Fruit fly (Drosophila melanogaster) whole organism, embryonic: ENCODE data around the gene ND-39.

Experiments
- Atf-2 ChIP-seq: fragments of 200-800 bp; sonication (Bioruptor generic); optimal IDR thresholded peaks from 2 replicates; lab custom pipeline; 2016; ENCODE audit warnings: missing biosample characterization, missing genetic modification characterization
- CG1233 ChIP-seq: fragments of 200-800 bp; sonication (Bioruptor generic); optimal IDR thresholded peaks from 4 replicates; lab custom pipeline; 2018; ENCODE audit warnings: missing biosample characterization, mild to moderate bottlenecking, missing genetic modification characterization
- CG13123 ChIP-seq: fragments of 200-800 bp; sonication (Bioruptor generic); optimal IDR thresholded peaks from 2 replicates; lab custom pipeline; 2016; ENCODE audit warnings: missing biosample characterization, missing genetic modification characterization
- CG14014 ChIP-seq: fragments of 200-800 bp; sonication (Bioruptor generic); IDR thresholded peaks from 2 replicates; pipeline ENCODE4 v1.3.6; 2022; ENCODE audit warnings: missing biosample characterization, missing genetic modification characterization
- CG14667 ChIP-seq: fragments of 200-800 bp; sonication (Bioruptor generic); IDR thresholded peaks from 2 replicates; pipeline ENCODE4 v1.3.6; 2022; ENCODE audit warnings: missing biosample characterization, missing genetic modification characterization
- CG17385 ChIP-seq: fragments of 200-800 bp; sonication (Bioruptor generic); optimal IDR thresholded peaks from 3 replicates; lab custom pipeline; 2018; ENCODE audit warnings: missing biosample characterization, mild to moderate bottlenecking, missing genetic modification characterization
- CG2116 ChIP-seq: fragments of 200-800 bp; sonication (Bioruptor generic); optimal IDR thresholded peaks from 3 replicates; lab custom pipeline; 2018; ENCODE audit warnings: missing biosample characterization, mild to moderate bottlenecking, missing genetic modification characterization
- CG2712 ChIP-seq: fragments of 200-800 bp; optimal IDR thresholded peaks from 3 replicates; lab custom pipeline; 2019; ENCODE audit warnings: missing biosample characterization, mild to moderate bottlenecking, missing genetic modification characterization, moderate library complexity
- CG4424 ChIP-seq: fragments of 200-800 bp; sonication (Bioruptor generic); optimal IDR thresholded peaks from 3 replicates; lab custom pipeline; 2016; ENCODE audit warnings: missing biosample characterization, missing genetic modification characterization
- CG7372 ChIP-seq: fragments of 200-800 bp; sonication (Bioruptor generic); IDR thresholded peaks from 2 replicates; pipeline ENCODE4 v1.3.6; 2022; ENCODE audit warnings: missing biosample characterization, missing genetic modification characterization
- CG8281 ChIP-seq: fragments of 200-800 bp; sonication (Bioruptor generic); optimal IDR thresholded peaks from 2 replicates; lab custom pipeline; 2018; ENCODE audit warnings: missing biosample characterization, mild to moderate bottlenecking, missing genetic modification characterization, moderate library complexity
- Dip3 ChIP-seq: fragments of 200-800 bp; sonication (Bioruptor generic); optimal IDR thresholded peaks from 3 replicates; lab custom pipeline; 2016; ENCODE audit warnings: missing biosample characterization, missing genetic modification characterization
- E2f2 ChIP-seq: fragments of 200-800 bp; sonication (Bioruptor generic); IDR thresholded peaks from 2 replicates; pipeline ENCODE4 v1.3.6; 2022; ENCODE audit warnings: missing biosample characterization, missing genetic modification characterization
- HHEX ChIP-seq: fragments of 200-800 bp; sonication (Bioruptor generic); optimal IDR thresholded peaks from 3 replicates; lab custom pipeline; 2017; ENCODE audit warnings: missing biosample characterization, mild to moderate bottlenecking, missing genetic modification characterization, missing genetic modification reagents
- HmgD ChIP-seq: fragments of 200-800 bp; sonication (Bioruptor generic); optimal IDR thresholded peaks from 3 replicates; lab custom pipeline; 2016; ENCODE audit warnings: missing biosample characterization, missing genetic modification characterization
- Hr3 ChIP-seq: fragments of 200-800 bp; sonication (Bioruptor generic); optimal IDR thresholded peaks from 3 replicates; lab custom pipeline; 2016; ENCODE audit warnings: missing biosample characterization, missing genetic modification characterization
- Hr78 ChIP-seq, 2 experiments: fragments of 200-800 bp in 1 of 2; fragments of >200 bp in 1 of 2; sonication (Bioruptor generic) in 1 of 2; optimal IDR thresholded peaks; 2 replicates each; lab custom pipeline; 2017 to 2019; ENCODE audit warnings: missing biosample characterization in 2 of 2, missing genetic modification characterization in 2 of 2, mild to moderate bottlenecking in 1 of 2, moderate library complexity in 1 of 2
- Kr ChIP-seq: fragments of 200-800 bp; sonication (Bioruptor generic); optimal IDR thresholded peaks from 2 replicates; lab custom pipeline; 2017; ENCODE audit warnings: missing biosample characterization, mild to moderate bottlenecking, missing genetic modification characterization
- Mad ChIP-seq: fragments of 200-800 bp; sonication (Bioruptor generic); optimal IDR thresholded peaks from 2 replicates; lab custom pipeline; 2016; ENCODE audit warnings: missing biosample characterization, missing genetic modification characterization
- NFAT ChIP-seq: fragments of 200-800 bp; sonication (Bioruptor generic); IDR thresholded peaks from 2 replicates; pipeline ENCODE4 v1.3.6; 2022; ENCODE audit warnings: missing biosample characterization, missing genetic modification characterization
- Neu2 ChIP-seq: fragments of 200-800 bp; sonication (Bioruptor generic); optimal IDR thresholded peaks from 3 replicates; lab custom pipeline; 2016; ENCODE audit warnings: missing biosample characterization, missing genetic modification characterization, borderline replicate concordance
- Six4 ChIP-seq: fragments of 200-800 bp; sonication (Bioruptor generic); optimal IDR thresholded peaks from 2 replicates; lab custom pipeline; 2016; ENCODE audit warnings: missing biosample characterization, missing genetic modification characterization
- Tbp ChIP-seq: fragments of >200 bp; optimal IDR thresholded peaks from 2 replicates; lab custom pipeline; 2018; ENCODE audit warnings: missing biosample characterization, missing genetic modification characterization
- abd-A ChIP-seq: fragments of 200-800 bp; sonication (Bioruptor generic); optimal IDR thresholded peaks from 3 replicates; lab custom pipeline; 2019; ENCODE audit warnings: missing biosample characterization, mild to moderate bottlenecking, missing genetic modification characterization, moderate library complexity
- az2 ChIP-seq: fragments of 200-800 bp; sonication (Bioruptor generic); optimal IDR thresholded peaks from 3 replicates; lab custom pipeline; 2016; ENCODE audit warnings: missing biosample characterization, missing genetic modification characterization
- br ChIP-seq: fragments of >200 bp; optimal IDR thresholded peaks from 2 replicates; lab custom pipeline; 2017
- bsh ChIP-seq, 2 experiments: fragments of 200-800 bp; sonication (Bioruptor generic); optimal IDR thresholded peaks; 2 replicates each; lab custom pipeline; 2017 to 2018; ENCODE audit warnings: mild to moderate bottlenecking in 2 of 2, missing biosample characterization in 2 of 2, missing genetic modification characterization in 2 of 2, moderate library complexity in 1 of 2
- btn ChIP-seq: fragments of 200-800 bp; sonication (Bioruptor generic); optimal IDR thresholded peaks from 2 replicates; lab custom pipeline; 2016; ENCODE audit warnings: missing biosample characterization, missing genetic modification characterization
- chn ChIP-seq: fragments of 200-800 bp; sonication (Bioruptor generic); optimal IDR thresholded peaks from 2 replicates; lab custom pipeline; 2016; ENCODE audit warnings: missing biosample characterization, missing genetic modification characterization
- croc ChIP-seq: fragments of 200-800 bp; sonication (Bioruptor generic); conservative IDR thresholded peaks from 3 replicates; pipeline ENCODE4 v1.3.6; 2022; ENCODE audit warnings: missing biosample characterization, missing genetic modification characterization
- dimm ChIP-seq: fragments of 200-800 bp; sonication (Bioruptor generic); IDR thresholded peaks from 2 replicates; pipeline ENCODE4 v1.3.6; 2022; ENCODE audit warnings: missing biosample characterization, missing genetic modification characterization
- esg ChIP-seq: fragments of 200-800 bp; sonication (Bioruptor generic); conservative IDR thresholded peaks from 2 replicates; pipeline ENCODE4 v1.3.6; 2022; ENCODE audit warnings: missing biosample characterization, missing genetic modification characterization
- eve ChIP-seq, 2 experiments: fragments of >200 bp; optimal IDR thresholded peaks; 2 replicates each; lab custom pipeline; 2017; ENCODE audit warnings: missing biosample characterization in 2 of 2, missing genetic modification characterization in 2 of 2
- gsb-n ChIP-seq: fragments of 200-800 bp; sonication (Bioruptor generic); optimal IDR thresholded peaks from 3 replicates; lab custom pipeline; 2018; ENCODE audit warnings: missing biosample characterization, mild to moderate bottlenecking, missing genetic modification characterization
- her ChIP-seq: fragments of 200-800 bp; sonication (Bioruptor generic); optimal IDR thresholded peaks from 2 replicates; lab custom pipeline; 2016; ENCODE audit warnings: missing biosample characterization, missing genetic modification characterization
- insv ChIP-seq, 2 experiments: fragments of 200-800 bp; sonication (Bioruptor generic); optimal IDR thresholded peaks; 3 replicates each; lab custom pipeline; 2016 to 2018; ENCODE audit warnings: missing biosample characterization in 2 of 2, missing genetic modification characterization in 2 of 2
- lab ChIP-seq: fragments of 200-800 bp; sonication (Bioruptor generic); optimal IDR thresholded peaks from 3 replicates; lab custom pipeline; 2017; ENCODE audit warnings: missing biosample characterization, missing genetic modification characterization, mild to moderate bottlenecking, moderate library complexity, missing genetic modification reagents
- luna ChIP-seq: fragments of 200-800 bp; sonication (Bioruptor generic); optimal IDR thresholded peaks from 2 replicates; lab custom pipeline; 2016; ENCODE audit warnings: missing biosample characterization, missing genetic modification characterization
- nerfin-1 ChIP-seq: fragments of 200-800 bp; sonication (Bioruptor generic); optimal IDR thresholded peaks from 3 replicates; lab custom pipeline; 2019; ENCODE audit warnings: missing biosample characterization, mild to moderate bottlenecking, missing genetic modification characterization, moderate library complexity
- p53 ChIP-seq: fragments of 200-800 bp; sonication (Bioruptor generic); optimal IDR thresholded peaks from 2 replicates; lab custom pipeline; 2016; ENCODE audit warnings: missing biosample characterization, missing genetic modification characterization
- pho ChIP-seq: fragments of 200-800 bp; sonication (Bioruptor generic); optimal IDR thresholded peaks from 2 replicates; lab custom pipeline; 2016; ENCODE audit warnings: missing biosample characterization, missing genetic modification characterization
- sd ChIP-seq: fragments of 200-800 bp; sonication (Bioruptor generic); optimal IDR thresholded peaks from 3 replicates; lab custom pipeline; 2018; ENCODE audit warnings: missing biosample characterization, mild to moderate bottlenecking, missing genetic modification characterization, moderate library complexity
- sens-2 ChIP-seq: fragments of 200-800 bp; sonication (Bioruptor generic); IDR thresholded peaks from 2 replicates; pipeline ENCODE4 v1.3.6; 2022; ENCODE audit warnings: missing biosample characterization, missing genetic modification characterization
- sqz ChIP-seq: fragments of 200-800 bp; sonication (Bioruptor generic); optimal IDR thresholded peaks from 3 replicates; lab custom pipeline; 2018; ENCODE audit warnings: missing biosample characterization, mild to moderate bottlenecking, missing genetic modification characterization
- sug ChIP-seq: fragments of 200-800 bp; optimal IDR thresholded peaks from 2 replicates; lab custom pipeline; 2019; ENCODE audit warnings: missing biosample characterization, mild to moderate bottlenecking, missing genetic modification characterization, moderate library complexity
- tna ChIP-seq: fragments of 200-800 bp; sonication (Bioruptor generic); IDR thresholded peaks from 2 replicates; pipeline ENCODE4 v1.3.6; 2022; ENCODE audit warnings: missing biosample characterization, missing genetic modification characterization; ENCODE audit not compliant: partially characterized antibody
- tx ChIP-seq: fragments of 200-800 bp; sonication (Bioruptor generic); optimal IDR thresholded peaks from 2 replicates; lab custom pipeline; 2016; ENCODE audit warnings: missing biosample characterization, missing genetic modification characterization
- vfl ChIP-seq: fragments of 200-800 bp; sonication (Bioruptor generic); optimal IDR thresholded peaks from 2 replicates; lab custom pipeline; 2016; ENCODE audit warnings: missing biosample characterization, missing genetic modification characterization
- zfh1 ChIP-seq: fragments of 200-800 bp; sonication (Bioruptor generic); IDR thresholded peaks from 3 replicates; pipeline ENCODE4 v1.3.6; 2022; ENCODE audit warnings: missing biosample characterization, missing genetic modification characterization

ND-39 gene

dm6 chr3L:20509121-20509934 is 17.4 kb downstream of the ND-39 start (continued):
- TF ChIP-seq CG14667 (no peak), sug (peak; percentile 81), esg (GFP tag; lab: Robert Waterston, UW) (peak; percentile 37; the same call in 1 of the 2 replicates), HmgD (GFP tag; lab: Kevin White, UChicago) (no peak), Neu2 (no peak), sqz (GFP tag; lab: Kevin White, UChicago) (peak; percentile 64), lab (GFP tag; lab: Kevin White, UChicago) (peak; percentile 85), CG1233 (peak; percentile 79), CG7372 (GFP tag; lab: Robert Waterston, UW) (peak; percentile 53; the same call in 1 of the 2 replicates), eve (GFP tag; optimal IDR thresholded peaks at IDR 0.05; lab: Kevin White, UChicago) (peak in 1 of 2 experiments; percentile 87), CG2116 (GFP tag; lab: Kevin White, UChicago) (peak; percentile 33), CG8281 (tag; lab: Kevin White, UChicago) (peak; percentile 50), Tbp (GFP tag; lab: Kevin White, UChicago) (no peak), insv (GFP tag; optimal IDR thresholded peaks at IDR 0.05; lab: Kevin White, UChicago) (peak in 1 of 2 experiments; percentile 45), Mad (GFP tag; lab: Kevin White, UChicago) (peak; percentile 56), pho (GFP tag; lab: Kevin White, UChicago) (peak; percentile 85), her (peak; percentile 60), luna (GFP tag; lab: Kevin White, UChicago) (no peak), abd-A (tag; lab: Kevin White, UChicago) (no peak), tx (GFP tag; lab: Kevin White, UChicago) (peak; percentile 21), chn (GFP tag; lab: Kevin White, UChicago) (peak; percentile 35), bsh (GFP tag; optimal IDR thresholded peaks at IDR 0.05; lab: Kevin White, UChicago) (peak; percentile 69 to 82), Hr78 (GFP tag; optimal IDR thresholded peaks at IDR 0.05; lab: Kevin White, UChicago) (peak in 1 of 2 experiments; percentile 75), p53 (GFP tag; lab: Kevin White, UChicago) (peak; percentile 9), vfl (GFP tag; lab: Kevin White, UChicago) (peak; percentile 58), NFAT (GFP tag; lab: Robert Waterston, UW) (peak; percentile 19; the same call in 1 of the 2 replicates), sd (tag; lab: Kevin White, UChicago) (peak; percentile 49), CG13123 (GFP tag; lab: Kevin White, UChicago) (peak; percentile 43), CG2712 (tag; lab: Kevin White, UChicago) (peak; percentile 85), CG4424 (GFP tag; lab: Kevin White, UChicago) (peak; percentile 78), gsb-n (tag; lab: Kevin White, UChicago) (peak; percentile 40), croc (GFP tag; lab: Robert Waterston, UW) (peak; percentile 21; the same call in 1 of the 3 replicates), Dip3 (GFP tag; lab: Kevin White, UChicago) (peak; percentile 64), btn (GFP tag; lab: Kevin White, UChicago) (peak; percentile 27), az2 (GFP tag; lab: Kevin White, UChicago) (peak; percentile 69), Hr3 (peak; percentile 65), CG14014 (GFP tag; lab: Robert Waterston, UW) (no peak), CG17385 (peak; percentile 81), nerfin-1 (tag; lab: Kevin White, UChicago) (peak; percentile 66), Kr (GFP tag; lab: Kevin White, UChicago) (no peak), sens-2 (no peak), br (lab: Kevin White, UChicago) (no peak), Six4 (GFP tag; lab: Kevin White, UChicago) (peak; percentile 65), E2f2 (GFP tag; lab: Robert Waterston, UW) (peak; percentile 32), Atf-2 (GFP tag; lab: Kevin White, UChicago) (peak; percentile 67), HHEX (GFP tag; lab: Kevin White, UChicago) (peak; percentile 69), zfh1 (0 out of 3 replicates have a peak, but pooled peaks have one; percentile 23), tna (GFP tag; lab: Robert Waterston, UW) (no peak), dimm (GFP tag; lab: Robert Waterston, UW) (no peak)
